Fruit fly (Drosophila melanogaster) whole organism, embryonic: Measurements from ENCODE around the gene CG1983.

Experiments used
- ATbp ChIP-seq: fragments of 200-800 bp; sonication (Bioruptor generic); optimal IDR thresholded peaks from 2 replicates; lab custom pipeline; 2017; ENCODE audit warnings: missing biosample characterization, mild to moderate bottlenecking, missing genetic modification characterization, missing genetic modification reagents
- Awh ChIP-seq: fragments of 200-800 bp; sonication (Bioruptor generic); IDR thresholded peaks from 2 replicates; pipeline ENCODE4, ENCODE4 v1.3.6; 2022; ENCODE audit warnings: missing biosample characterization, missing genetic modification characterization
- Bteb2 ChIP-seq: fragments of 200-800 bp; sonication (Bioruptor generic); optimal IDR thresholded peaks from 2 replicates; lab custom pipeline; 2016; ENCODE audit warnings: missing biosample characterization, missing genetic modification characterization
- CG10543 ChIP-seq: fragments of 200-800 bp; sonication (Bioruptor generic); optimal IDR thresholded peaks from 3 replicates; lab custom pipeline; 2017; ENCODE audit warnings: missing biosample characterization, mild to moderate bottlenecking, missing genetic modification characterization, moderate library complexity
- CG12155 ChIP-seq: fragments of 200-800 bp; sonication (Bioruptor generic); optimal IDR thresholded peaks from 3 replicates; lab custom pipeline; 2016; ENCODE audit warnings: missing biosample characterization, missing genetic modification characterization
- CG12236 ChIP-seq: fragments of 200-800 bp; sonication (Bioruptor generic); optimal IDR thresholded peaks from 2 replicates; lab custom pipeline; 2016; ENCODE audit warnings: missing biosample characterization, missing genetic modification characterization
- CG13894 ChIP-seq: fragments of 200-800 bp; sonication (Bioruptor generic); optimal IDR thresholded peaks from 3 replicates; lab custom pipeline; 2018; ENCODE audit warnings: missing biosample characterization, mild to moderate bottlenecking, missing genetic modification characterization, moderate library complexity
- CG14441 ChIP-seq: fragments of 200-800 bp; sonication (Bioruptor generic); IDR thresholded peaks from 2 replicates; pipeline ENCODE4 v1.3.6; 2022; ENCODE audit warnings: missing biosample characterization, missing genetic modification characterization
- CG15601 ChIP-seq: fragments of 200-800 bp; sonication (Bioruptor generic); optimal IDR thresholded peaks from 3 replicates; lab custom pipeline; 2019; ENCODE audit warnings: missing biosample characterization, mild to moderate bottlenecking, missing genetic modification characterization, moderate library complexity
- CG16815 ChIP-seq: fragments of 200-800 bp; sonication (Bioruptor generic); optimal IDR thresholded peaks from 3 replicates; lab custom pipeline; 2017; ENCODE audit warnings: missing biosample characterization, mild to moderate bottlenecking, missing genetic modification characterization
- CG17802 ChIP-seq: fragments of 200-800 bp; sonication (Bioruptor generic); optimal IDR thresholded peaks from 2 replicates; lab custom pipeline; 2018; ENCODE audit warnings: missing biosample characterization, mild to moderate bottlenecking, missing genetic modification characterization, moderate library complexity
- CG32767 ChIP-seq: fragments of 200-800 bp; sonication (Bioruptor generic); IDR thresholded peaks from 2 replicates; pipeline ENCODE4 v1.3.6; 2022; ENCODE audit warnings: missing biosample characterization, missing genetic modification characterization
- CG34224 ChIP-seq: fragments of 200-800 bp; sonication (Bioruptor generic); IDR thresholded peaks from 3 replicates; pipeline ENCODE4 v1.3.6; 2022; ENCODE audit warnings: missing biosample characterization, missing genetic modification characterization; ENCODE audit not compliant: partially characterized antibody
- CG34376 ChIP-seq: fragments of 200-800 bp; sonication (Bioruptor generic); optimal IDR thresholded peaks from 2 replicates; lab custom pipeline; 2018; ENCODE audit warnings: missing biosample characterization, mild to moderate bottlenecking, missing genetic modification characterization
- CG5953 ChIP-seq: fragments of 200-800 bp; sonication (Bioruptor generic); IDR thresholded peaks from 2 replicates; pipeline ENCODE4 v1.3.6; 2022; ENCODE audit warnings: missing biosample characterization, missing genetic modification characterization
- CG6689 ChIP-seq: fragments of 200-800 bp; sonication (Bioruptor generic); IDR thresholded peaks from 2 replicates; pipeline ENCODE4 v1.3.6; 2022; ENCODE audit warnings: missing biosample characterization, missing genetic modification characterization
- CG6854 ChIP-seq: fragments of 200-800 bp; sonication (Bioruptor generic); optimal IDR thresholded peaks from 3 replicates; lab custom pipeline; 2017; ENCODE audit warnings: missing biosample characterization, mild to moderate bottlenecking, missing genetic modification characterization
- CG7357 ChIP-seq: fragments of 200-800 bp; sonication (Bioruptor generic); IDR thresholded peaks from 3 replicates; pipeline ENCODE4 v1.3.6; 2022; ENCODE audit warnings: missing biosample characterization, missing genetic modification characterization
- CG7963 ChIP-seq: fragments of 200-800 bp; sonication (Bioruptor generic); IDR thresholded peaks from 3 replicates; pipeline ENCODE4 v1.3.6; 2022; ENCODE audit warnings: missing biosample characterization, missing genetic modification characterization; ENCODE audit not compliant: partially characterized antibody
- CG8290 ChIP-seq, 3 experiments: fragments of 200-800 bp; sonication (Bioruptor generic); optimal IDR thresholded peaks; 2 replicates each; lab custom pipeline; 2016 to 2019; ENCODE audit warnings: missing biosample characterization in 3 of 3, missing genetic modification characterization in 3 of 3, mild to moderate bottlenecking in 2 of 3, moderate library complexity in 1 of 3
- CG8765 ChIP-seq: fragments of 200-800 bp; sonication (Bioruptor generic); IDR thresholded peaks from 2 replicates; pipeline ENCODE4 v1.3.6; 2022; ENCODE audit warnings: missing biosample characterization, missing genetic modification characterization
- CG9609 ChIP-seq: fragments of 200-800 bp; sonication (Bioruptor generic); optimal IDR thresholded peaks from 3 replicates; lab custom pipeline; 2016; ENCODE audit warnings: missing biosample characterization, missing genetic modification characterization
- CHES-1-like ChIP-seq: fragments of 200-800 bp; sonication (Bioruptor generic); optimal IDR thresholded peaks from 2 replicates; lab custom pipeline; 2016; ENCODE audit warnings: missing biosample characterization, missing genetic modification characterization
- Dad ChIP-seq: fragments of 200-800 bp; sonication (Bioruptor generic); optimal IDR thresholded peaks from 3 replicates; lab custom pipeline; 2016; ENCODE audit warnings: missing biosample characterization, missing genetic modification characterization
- Doc3 ChIP-seq: fragments of 200-800 bp; sonication (Bioruptor generic); IDR thresholded peaks from 3 replicates; pipeline ENCODE4 v1.3.6; 2022; ENCODE audit warnings: missing biosample characterization, missing genetic modification characterization; ENCODE audit not compliant: partially characterized antibody
- Ets97D ChIP-seq: fragments of 200-800 bp; sonication (Bioruptor generic); optimal IDR thresholded peaks from 3 replicates; lab custom pipeline; 2016; ENCODE audit warnings: missing biosample characterization, missing genetic modification characterization
- Hmx ChIP-seq: fragments of 200-800 bp; sonication (Bioruptor generic); optimal IDR thresholded peaks from 2 replicates; lab custom pipeline; 2016; ENCODE audit warnings: missing biosample characterization, missing genetic modification characterization
- Hr51 ChIP-seq, 2 experiments: fragments of 200-800 bp; sonication (Bioruptor generic); optimal IDR thresholded peaks; 2 replicates in 1 of 2; 3 replicates in 1 of 2; lab custom pipeline; 2016 to 2018; ENCODE audit warnings: missing biosample characterization in 2 of 2, missing genetic modification characterization in 2 of 2, mild to moderate bottlenecking in 1 of 2, moderate library complexity in 1 of 2
- Hr78 ChIP-seq, 2 experiments: fragments of 200-800 bp in 1 of 2; fragments of >200 bp in 1 of 2; sonication (Bioruptor generic) in 1 of 2; optimal IDR thresholded peaks; 2 replicates each; lab custom pipeline; 2017 to 2019; ENCODE audit warnings: missing biosample characterization in 2 of 2, missing genetic modification characterization in 2 of 2, mild to moderate bottlenecking in 1 of 2, moderate library complexity in 1 of 2
- Meics ChIP-seq: fragments of 200-800 bp; sonication (Bioruptor generic); optimal IDR thresholded peaks from 2 replicates; lab custom pipeline; 2017; ENCODE audit warnings: missing biosample characterization, mild to moderate bottlenecking, missing genetic modification characterization
- NC2α ChIP-seq: fragments of 200-800 bp; sonication (Bioruptor generic); optimal IDR thresholded peaks from 2 replicates; lab custom pipeline; 2016; ENCODE audit warnings: missing biosample characterization, missing genetic modification characterization
- Nf-YA ChIP-seq: fragments of 200-800 bp; sonication (Bioruptor generic); IDR thresholded peaks from 2 replicates; pipeline ENCODE4 v1.3.6; 2022; ENCODE audit warnings: missing biosample characterization, missing genetic modification characterization
- Nf-YC ChIP-seq: fragments of 200-800 bp; optimal IDR thresholded peaks from 3 replicates; lab custom pipeline; 2019; ENCODE audit warnings: missing biosample characterization, mild to moderate bottlenecking, missing genetic modification characterization, moderate library complexity
- Oli ChIP-seq: fragments of 200-800 bp; sonication (Bioruptor generic); optimal IDR thresholded peaks from 2 replicates; lab custom pipeline; 2018; ENCODE audit warnings: missing biosample characterization, mild to moderate bottlenecking, missing genetic modification characterization, moderate library complexity
- Scr ChIP-seq: fragments of 200-800 bp; sonication (Bioruptor generic); IDR thresholded peaks from 2 replicates; pipeline ENCODE4 v1.3.6; 2022; ENCODE audit warnings: missing biosample characterization, missing genetic modification characterization; ENCODE audit not compliant: partially characterized antibody
- Sin3A ChIP-seq: fragments of >200 bp; optimal IDR thresholded peaks from 2 replicates; lab custom pipeline; 2018
- Sry-β ChIP-seq: fragments of 200-800 bp; sonication (Bioruptor generic); optimal IDR thresholded peaks from 2 replicates; lab custom pipeline; 2018; ENCODE audit warnings: missing biosample characterization, mild to moderate bottlenecking, missing genetic modification characterization, moderate library complexity
- Taf1 ChIP-seq: fragments of 200-800 bp; sonication (Bioruptor generic); IDR thresholded peaks from 2 replicates; pipeline ENCODE4 v1.3.6; 2022; ENCODE audit warnings: missing biosample characterization, missing genetic modification characterization
- aop ChIP-seq: fragments of 200-800 bp; sonication (Bioruptor generic); IDR thresholded peaks from 2 replicates; pipeline ENCODE4 v1.3.6; 2022; ENCODE audit warnings: missing biosample characterization, missing genetic modification characterization
- ase ChIP-seq: fragments of 200-800 bp; sonication (Bioruptor generic); IDR thresholded peaks from 3 replicates; pipeline ENCODE4 v1.3.6; 2022; ENCODE audit warnings: missing biosample characterization, missing genetic modification characterization
- bowl ChIP-seq: fragments of 200-800 bp; sonication (Bioruptor generic); IDR thresholded peaks from 2 replicates; pipeline ENCODE4 v1.3.6; 2022; ENCODE audit warnings: missing biosample characterization, missing genetic modification characterization
- gfzf ChIP-seq: fragments of 200-800 bp; sonication (Bioruptor generic); optimal IDR thresholded peaks from 2 replicates; lab custom pipeline; 2016; ENCODE audit warnings: missing biosample characterization, mild to moderate bottlenecking, missing genetic modification characterization, moderate library complexity
- ind ChIP-seq: fragments of 200-800 bp; sonication (Bioruptor generic); optimal IDR thresholded peaks from 3 replicates; lab custom pipeline; 2016; ENCODE audit warnings: missing biosample characterization, missing genetic modification characterization
- lilli ChIP-seq: fragments of 200-800 bp; sonication (Bioruptor generic); optimal IDR thresholded peaks from 3 replicates; lab custom pipeline; 2016; ENCODE audit warnings: missing biosample characterization, missing genetic modification characterization
- nmo ChIP-seq: fragments of 200-800 bp; sonication (Bioruptor generic); optimal IDR thresholded peaks from 2 replicates; lab custom pipeline; 2018; ENCODE audit warnings: missing biosample characterization, mild to moderate bottlenecking, missing genetic modification characterization, moderate library complexity
- oc ChIP-seq: fragments of 200-800 bp; sonication (Bioruptor generic); optimal IDR thresholded peaks from 2 replicates; lab custom pipeline; 2018; ENCODE audit warnings: missing biosample characterization, mild to moderate bottlenecking, missing genetic modification characterization, moderate library complexity
- ranshi ChIP-seq: fragments of 200-800 bp; sonication (Bioruptor generic); IDR thresholded peaks from 2 replicates; pipeline ENCODE4 v1.3.6; 2022; ENCODE audit warnings: missing biosample characterization, missing genetic modification characterization
- slbo ChIP-seq: fragments of 200-800 bp; sonication (Bioruptor generic); IDR thresholded peaks from 2 replicates; pipeline ENCODE4 v1.3.6; 2022; ENCODE audit warnings: missing biosample characterization, missing genetic modification characterization
- tll ChIP-seq, 2 experiments: fragments of 200-800 bp in 1 of 2; fragments of >200 bp in 1 of 2; sonication (Bioruptor generic) in 1 of 2; optimal IDR thresholded peaks; 2 replicates each; lab custom pipeline; 2017 to 2019; ENCODE audit warnings: missing biosample characterization in 2 of 2, missing genetic modification characterization in 2 of 2, mild to moderate bottlenecking in 1 of 2, moderate library complexity in 1 of 2
- vfl ChIP-seq: fragments of 200-800 bp; sonication (Bioruptor generic); optimal IDR thresholded peaks from 2 replicates; lab custom pipeline; 2016; ENCODE audit warnings: missing biosample characterization, missing genetic modification characterization
- wor ChIP-seq: fragments of 200-800 bp; sonication (Bioruptor generic); IDR thresholded peaks from 2 replicates; pipeline ENCODE4 v1.3.6; 2022; ENCODE audit warnings: missing biosample characterization, missing genetic modification characterization

Gene CG1983

DNA sequence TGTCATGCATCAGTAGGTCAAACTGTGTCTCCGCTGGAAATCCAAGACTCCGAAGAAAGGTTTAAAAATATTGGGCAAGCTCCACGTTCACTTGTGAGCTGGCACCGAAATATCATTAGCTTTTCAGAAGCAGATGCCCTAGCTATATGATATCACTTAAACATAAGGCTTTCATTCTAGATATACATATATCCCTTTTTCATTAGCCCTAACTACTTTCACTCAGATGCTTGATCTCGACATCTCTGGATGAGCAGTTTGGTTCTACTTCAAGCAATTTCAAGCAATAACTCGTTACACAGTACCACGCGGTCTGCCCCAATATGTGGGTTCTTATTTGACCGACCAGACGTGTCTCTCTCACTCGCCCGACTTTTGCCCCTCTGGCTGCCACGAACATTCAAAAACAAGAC is 14.0 kb upstream of the CG1983 start (continued):
- no peak for TF ChIP-seq Meics
- no peak for TF ChIP-seq CG6854 (GFP tag; lab: Kevin White, UChicago)
- no peak for TF ChIP-seq CG8765
- no peak for TF ChIP-seq Bteb2
- TF ChIP-seq wor (GFP tag; lab: Robert Waterston, UW), result 0 out of 2 replicates have a peak, but pooled peaks have one; percentile 17
- no peak for TF ChIP-seq Hmx (GFP tag; lab: Kevin White, UChicago)
- TF ChIP-seq CG5953, result no peak
- no peak for TF ChIP-seq Sry-β (GFP tag; lab: Kevin White, UChicago)
- TF ChIP-seq Nf-YA (GFP tag; lab: Robert Waterston, UW), result no peak
- no peak for TF ChIP-seq CG8290 (GFP tag; optimal IDR thresholded peaks at IDR 0.05; lab: Kevin White, UChicago)
- no peak for TF ChIP-seq CG8290 (tag; optimal IDR thresholded peaks at IDR 0.05; lab: Kevin White, UChicago)
- peak; percentile 31; the same call in 1 of the 2 replicates for TF ChIP-seq CG14441
- no peak for TF ChIP-seq ranshi (GFP tag; lab: Robert Waterston, UW)
- TF ChIP-seq vfl, result no peak
- TF ChIP-seq Dad, result no peak
- peak; percentile 83 for TF ChIP-seq nmo (GFP tag; lab: Kevin White, UChicago)
- no peak for TF ChIP-seq Awh (GFP tag; lab: Robert Waterston, UW)
- no peak for TF ChIP-seq Nf-YC
- TF ChIP-seq CG17802 (tag; lab: Kevin White, UChicago), result no peak
- TF ChIP-seq Scr (GFP tag; lab: Robert Waterston, UW), result no peak
- no peak for TF ChIP-seq CG13894 (tag; lab: Kevin White, UChicago)
- peak; percentile 30 for TF ChIP-seq CG16815 (GFP tag; lab: Kevin White, UChicago)
- TF ChIP-seq aop (GFP tag; lab: Robert Waterston, UW), result no peak
- TF ChIP-seq CG7963 (GFP tag; lab: Robert Waterston, UW), result no peak
- peak; percentile 19; the same call in 1 of the 2 replicates for TF ChIP-seq slbo
- peak; percentile 69 for TF ChIP-seq Oli
- TF ChIP-seq Doc3 (GFP tag; lab: Robert Waterston, UW), result no peak
- no peak for TF ChIP-seq CG32767 (GFP tag; lab: Robert Waterston, UW)
- peak; percentile 48 for TF ChIP-seq CG9609 (GFP tag; lab: Kevin White, UChicago)
- no peak for TF ChIP-seq gfzf
- TF ChIP-seq CG10543 (GFP tag; lab: Kevin White, UChicago), result no peak
- TF ChIP-seq tll (GFP tag; optimal IDR thresholded peaks at IDR 0.05; lab: Kevin White, UChicago), result no peak
- no peak for TF ChIP-seq CG12236 (GFP tag; lab: Kevin White, UChicago)
- TF ChIP-seq oc (tag; lab: Kevin White, UChicago), result no peak
- TF ChIP-seq Taf1 (GFP tag; lab: Robert Waterston, UW), result no peak
- TF ChIP-seq Hr51 (GFP tag; optimal IDR thresholded peaks at IDR 0.05; lab: Kevin White, UChicago), result peak in 1 of 2 experiments; percentile 65
- peak in 1 of 2 experiments; percentile 33 for TF ChIP-seq Hr78 (GFP tag; optimal IDR thresholded peaks at IDR 0.05; lab: Kevin White, UChicago)
- no peak for TF ChIP-seq CG34224 (GFP tag; lab: Robert Waterston, UW)
- TF ChIP-seq CG12155 (GFP tag; lab: Kevin White, UChicago), result peak; percentile 15
- TF ChIP-seq ind (GFP tag; lab: Kevin White, UChicago), result peak; percentile 23
- TF ChIP-seq CG15601 (tag; lab: Kevin White, UChicago), result peak; percentile 26
- no peak for TF ChIP-seq bowl (GFP tag; lab: Robert Waterston, UW)
- TF ChIP-seq CG7357 (GFP tag; lab: Robert Waterston, UW), result no peak
- peak; percentile 21 for TF ChIP-seq Ets97D (GFP tag; lab: Kevin White, UChicago)
- no peak for TF ChIP-seq CG34376
- TF ChIP-seq ase, result no peak
- TF ChIP-seq CHES-1-like (GFP tag; lab: Kevin White, UChicago), result peak; percentile 19
- TF ChIP-seq ATbp (GFP tag; lab: Kevin White, UChicago), result no peak
- TF ChIP-seq lilli (GFP tag; lab: Kevin White, UChicago), result peak; percentile 62
- no peak for TF ChIP-seq NC2α (GFP tag; lab: Kevin White, UChicago)
- TF ChIP-seq CG6689 (GFP tag; lab: Robert Waterston, UW), result no peak
- no peak for TF ChIP-seq Sin3A (lab: Kevin White, UChicago)
